Worm (Caenorhabditis elegans): ENCODE data around the gene F25G6.1.

DNA sequence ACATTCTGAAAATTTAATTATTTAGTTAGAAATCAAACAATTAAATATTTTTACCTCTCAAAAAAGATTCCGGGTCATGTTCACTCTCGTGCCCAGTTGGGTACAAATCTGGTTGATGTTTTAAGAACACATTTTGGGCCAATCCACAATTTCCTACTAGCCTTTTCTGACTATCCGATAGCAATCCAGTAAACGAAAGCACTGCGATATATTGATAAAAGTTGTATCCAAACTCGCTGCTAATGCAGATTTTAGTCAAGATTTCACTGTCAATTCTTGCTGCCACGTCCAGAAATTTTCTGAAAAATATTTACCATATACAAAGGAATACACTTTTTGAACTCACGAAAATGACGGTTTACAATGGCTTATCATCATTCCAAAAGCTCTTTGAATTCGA lies 5.7 kb upstream of the F25G6.1 start:
- TF ChIP-seq fos-1 (tag; optimal IDR thresholded peaks at IDR 0.05) (no peak), ztf-11 (tag; optimal IDR thresholded peaks at IDR 0.05) (no peak), snpc-4 (tag; optimal IDR thresholded peaks at IDR 0.05) (no peak), nhr-6 (tag; optimal IDR thresholded peaks at IDR 0.05) (no peak), nhr-237 (tag; optimal IDR thresholded peaks at IDR 0.05) (no peak), nhr-12 (tag; optimal IDR thresholded peaks at IDR 0.05) (no peak), gmeb-1 (tag; optimal IDR thresholded peaks at IDR 0.05) (no peak), unc-39 (tag; optimal IDR thresholded peaks at IDR 0.05) (no peak)
